Worm (Caenorhabditis elegans) whole organism, young adult: Measurements from ENCODE around the gene T01G5.8.

ENCODE experiments used
- B0035.1 ChIP-seq: sonication (generic microtip); optimal IDR thresholded peaks from 2 replicates; lab custom pipeline; 2016; ENCODE audit warnings: missing genetic modification characterization, mild to moderate bottlenecking, missing compliant biosample characterization, missing genotype, missing genetic modification reagents
- B0261.1 ChIP-seq: sonication (generic microtip); optimal IDR thresholded peaks from 2 replicates; lab custom pipeline; 2016; ENCODE audit warnings: mild to moderate bottlenecking, missing genetic modification characterization, moderate library complexity, missing compliant biosample characterization
- B0336.3 ChIP-seq: fragments of 200-800 bp; sonication (Bioruptor generic); IDR thresholded peaks from 2 replicates; pipeline ENCODE4 v1.3.6; 2022; ENCODE audit warnings: missing genetic modification characterization, missing compliant biosample characterization
- C06A6.2 ChIP-seq: fragments of 200-800 bp; sonication (Bioruptor generic); conservative IDR thresholded peaks from 2 replicates; pipeline ENCODE4 v1.3.6; 2022; ENCODE audit warnings: missing genetic modification characterization, missing compliant biosample characterization
- C17E4.6 ChIP-seq: fragments of 200-800 bp; sonication (Bioruptor generic); IDR thresholded peaks from 2 replicates; pipeline ENCODE4 v1.3.6; 2022; ENCODE audit warnings: missing genetic modification reagents, missing genetic modification characterization, missing compliant biosample characterization
- D2030.7 ChIP-seq: fragments of 200-800 bp; sonication (Bioruptor generic); IDR thresholded peaks from 2 replicates; pipeline ENCODE4 v1.3.6; 2022; ENCODE audit warnings: missing genetic modification reagents, missing genetic modification characterization, missing compliant biosample characterization
- F33H1.4 ChIP-seq: fragments of 200-800 bp; sonication (Bioruptor generic); IDR thresholded peaks from 2 replicates; pipeline ENCODE4 v1.3.6; 2022; ENCODE audit warnings: missing genetic modification reagents, missing genetic modification characterization, missing compliant biosample characterization
- F37B4.10 ChIP-seq: fragments of 200-800 bp; sonication (Bioruptor generic); IDR thresholded peaks from 2 replicates; pipeline ENCODE4 v1.3.6; 2022; ENCODE audit warnings: missing genetic modification characterization, missing compliant biosample characterization
- F49E8.2 ChIP-seq: sonication (generic microtip); optimal IDR thresholded peaks from 3 replicates; lab custom pipeline; 2017; ENCODE audit warnings: missing genetic modification characterization, mild to moderate bottlenecking, missing compliant biosample characterization, antibody characterized with exemption, moderate library complexity; ENCODE audit not compliant: insufficient read depth
- F52B5.7 ChIP-seq: sonication (generic microtip); optimal IDR thresholded peaks from 2 replicates; lab custom pipeline; 2016; ENCODE audit warnings: mild to moderate bottlenecking, missing genetic modification characterization, missing compliant biosample characterization
- F57A8.1 ChIP-seq: fragments of 200-800 bp; sonication (Bioruptor generic); optimal IDR thresholded peaks from 2 replicates; lab custom pipeline; 2018; ENCODE audit warnings: mild to moderate bottlenecking, missing genetic modification characterization, moderate library complexity, missing compliant biosample characterization
- K11D2.4 ChIP-seq: fragments of 200-800 bp; sonication (Bioruptor generic); IDR thresholded peaks from 2 replicates; pipeline ENCODE4 v1.3.6; 2022; ENCODE audit warnings: missing genetic modification reagents, missing genetic modification characterization, missing compliant biosample characterization
- T07F8.4 ChIP-seq: sonication (generic microtip); optimal IDR thresholded peaks from 2 replicates; lab custom pipeline; 2016; ENCODE audit warnings: mild to moderate bottlenecking, missing genetic modification characterization, moderate library complexity, missing compliant biosample characterization
- T26A5.8 ChIP-seq: sonication (generic microtip); optimal IDR thresholded peaks from 2 replicates; lab custom pipeline; 2016; ENCODE audit warnings: missing genetic modification characterization, missing compliant biosample characterization
- Y56A3A.18 ChIP-seq: fragments of 200-800 bp; sonication (Bioruptor generic); IDR thresholded peaks from 2 replicates; pipeline ENCODE4 v1.3.6; 2022; ENCODE audit warnings: missing genetic modification reagents, missing genetic modification characterization, missing compliant biosample characterization
- Y67H2A.10 ChIP-seq: fragments of 200-800 bp; sonication (Bioruptor generic); conservative IDR thresholded peaks from 2 replicates; pipeline ENCODE4 v1.3.6; 2022; ENCODE audit warnings: missing genetic modification reagents, missing genetic modification characterization, missing compliant biosample characterization
- Y95B8A.8 ChIP-seq: fragments of 200-800 bp; sonication (Bioruptor generic); IDR thresholded peaks from 2 replicates; pipeline ENCODE4 v1.3.6; 2022; ENCODE audit warnings: missing genetic modification reagents, missing genetic modification characterization, missing compliant biosample characterization
- aptf-2 ChIP-seq: fragments of 200-800 bp; sonication (Bioruptor generic); conservative IDR thresholded peaks from 2 replicates; pipeline ENCODE4 v1.3.6; 2022; ENCODE audit warnings: missing genetic modification reagents, missing genetic modification characterization, missing compliant biosample characterization
- attf-5 ChIP-seq: fragments of 200-800 bp; sonication (Bioruptor generic); optimal IDR thresholded peaks from 2 replicates; lab custom pipeline; 2018; ENCODE audit warnings: mild to moderate bottlenecking, missing genetic modification characterization, missing compliant biosample characterization
- bed-1 ChIP-seq: fragments of 200-800 bp; sonication (Bioruptor generic); IDR thresholded peaks from 2 replicates; pipeline ENCODE4 v1.3.6; 2022; ENCODE audit warnings: missing genetic modification reagents, missing genetic modification characterization, missing compliant biosample characterization
- cebp-2 ChIP-seq: fragments of 200-800 bp; sonication (Bioruptor generic); IDR thresholded peaks from 2 replicates; pipeline ENCODE4 v1.3.6; 2022; ENCODE audit warnings: missing genetic modification characterization, missing compliant biosample characterization
- ceh-100 ChIP-seq: fragments of 200-800 bp; sonication (Bioruptor generic); IDR thresholded peaks from 2 replicates; pipeline ENCODE4 v1.3.6; 2022; ENCODE audit warnings: missing genetic modification reagents, missing genetic modification characterization, missing compliant biosample characterization
- ceh-27 ChIP-seq: fragments of 200-800 bp; sonication (Bioruptor generic); optimal IDR thresholded peaks from 2 replicates; lab custom pipeline; 2018; ENCODE audit warnings: mild to moderate bottlenecking, missing genetic modification characterization, moderate library complexity, missing compliant biosample characterization
- ceh-58 ChIP-seq: fragments of 200-800 bp; sonication (Bioruptor generic); IDR thresholded peaks from 2 replicates; pipeline ENCODE4 v1.3.6; 2022; ENCODE audit warnings: missing genetic modification characterization, missing compliant biosample characterization
- ceh-91 ChIP-seq: fragments of 200-800 bp; sonication (Bioruptor generic); IDR thresholded peaks from 2 replicates; pipeline ENCODE4 v1.3.6; 2022; ENCODE audit warnings: missing genetic modification reagents, missing genetic modification characterization, missing compliant biosample characterization
- die-1 ChIP-seq: sonication (generic microtip); optimal IDR thresholded peaks from 2 replicates; lab custom pipeline; 2016; ENCODE audit warnings: missing genotype, mild to moderate bottlenecking, missing genetic modification characterization, missing compliant biosample characterization
- dox-1 ChIP-seq: fragments of 200-800 bp; sonication (Bioruptor generic); IDR thresholded peaks from 2 replicates; pipeline ENCODE4 v1.3.6; 2022; ENCODE audit warnings: missing genetic modification reagents, missing genetic modification characterization, missing compliant biosample characterization
- egl-18 ChIP-seq: fragments of 200-800 bp; sonication (Bioruptor generic); IDR thresholded peaks from 2 replicates; pipeline ENCODE4 v1.3.6; 2022; ENCODE audit warnings: missing genetic modification reagents, missing genetic modification characterization, missing compliant biosample characterization
- gei-17 ChIP-seq: fragments of 200-800 bp; sonication (Bioruptor generic); optimal IDR thresholded peaks from 2 replicates; lab custom pipeline; 2018; ENCODE audit warnings: mild to moderate bottlenecking, missing genetic modification characterization, missing compliant biosample characterization
- him-1 ChIP-seq: sonication (generic microtip); optimal IDR thresholded peaks from 2 replicates; lab custom pipeline; 2016; ENCODE audit warnings: missing genotype, missing genetic modification reagents, missing genetic modification characterization, missing compliant biosample characterization
- let-607 ChIP-seq, 2 experiments: fragments of 200-800 bp in 1 of 2; sonication (Bioruptor generic) in 1 of 2; sonication (generic microtip) in 1 of 2; optimal IDR thresholded peaks; 2 replicates each; lab custom pipeline; 2016 to 2018; ENCODE audit warnings: mild to moderate bottlenecking in 2 of 2, missing compliant biosample characterization in 2 of 2, missing genetic modification characterization in 2 of 2, moderate library complexity in 2 of 2, missing genotype in 1 of 2
- lin-40 ChIP-seq: sonication (generic microtip); optimal IDR thresholded peaks from 2 replicates; lab custom pipeline; 2016; ENCODE audit warnings: missing genetic modification characterization, mild to moderate bottlenecking, missing compliant biosample characterization, missing genotype, missing genetic modification reagents
- lir-1 ChIP-seq: fragments of 200-800 bp; sonication (Bioruptor generic); conservative IDR thresholded peaks from 2 replicates; pipeline ENCODE4 v1.3.6; 2022; ENCODE audit warnings: missing genetic modification reagents, missing genetic modification characterization, missing compliant biosample characterization
- lsl-1 ChIP-seq: fragments of 200-800 bp; sonication (Bioruptor generic); optimal IDR thresholded peaks from 2 replicates; lab custom pipeline; 2018; ENCODE audit warnings: mild to moderate bottlenecking, missing genetic modification characterization, moderate library complexity, missing compliant biosample characterization
- madf-10 ChIP-seq: sonication (generic microtip); optimal IDR thresholded peaks from 2 replicates; lab custom pipeline; 2016; ENCODE audit warnings: mild to moderate bottlenecking, missing genetic modification characterization, missing compliant biosample characterization
- mel-28 ChIP-seq: sonication (generic microtip); optimal IDR thresholded peaks from 2 replicates; lab custom pipeline; 2016; ENCODE audit warnings: borderline replicate concordance, mild to moderate bottlenecking, missing genetic modification characterization, missing compliant biosample characterization
- nfyb-1 ChIP-seq: fragments of 200-800 bp; sonication (Bioruptor generic); IDR thresholded peaks from 2 replicates; pipeline ENCODE4 v1.3.6; 2022; ENCODE audit warnings: missing genetic modification reagents, missing genetic modification characterization, missing compliant biosample characterization
- nhr-120 ChIP-seq: fragments of 200-800 bp; sonication (Bioruptor generic); IDR thresholded peaks from 2 replicates; pipeline ENCODE4 v1.3.6; 2022; ENCODE audit warnings: missing genetic modification characterization, missing compliant biosample characterization
- nhr-27 ChIP-seq: fragments of 200-800 bp; sonication (Bioruptor generic); optimal IDR thresholded peaks from 2 replicates; lab custom pipeline; 2018; ENCODE audit warnings: mild to moderate bottlenecking, missing genetic modification characterization, moderate library complexity, missing compliant biosample characterization
- nhr-80 ChIP-seq: sonication (generic microtip); optimal IDR thresholded peaks from 2 replicates; lab custom pipeline; 2016; ENCODE audit warnings: missing genetic modification characterization, missing compliant biosample characterization
- pbrm-1 ChIP-seq: fragments of 200-800 bp; sonication (Bioruptor generic); IDR thresholded peaks from 2 replicates; pipeline ENCODE4 v1.3.6; 2022; ENCODE audit warnings: missing genetic modification reagents, missing genetic modification characterization, missing compliant biosample characterization
- pha-4 ChIP-seq: fragments of 150-350 bp; sonication (generic microtip); optimal IDR thresholded peaks from 2 replicates; lab custom pipeline; 2014; ENCODE audit warnings: missing biosample characterization, missing genetic modification reagents, missing genetic modification characterization
- repo-1 ChIP-seq: sonication (generic microtip); optimal IDR thresholded peaks from 2 replicates; lab custom pipeline; 2017; ENCODE audit warnings: mild to moderate bottlenecking, missing genetic modification characterization, missing compliant biosample characterization
- sdz-38 ChIP-seq: sonication (generic microtip); optimal IDR thresholded peaks from 2 replicates; lab custom pipeline; 2016; ENCODE audit warnings: missing genotype, missing genetic modification characterization, missing compliant biosample characterization
- somi-1 ChIP-seq: fragments of 200-800 bp; sonication (Bioruptor generic); optimal IDR thresholded peaks from 2 replicates; lab custom pipeline; 2018; ENCODE audit warnings: mild to moderate bottlenecking, missing genetic modification characterization, missing compliant biosample characterization
- unc-130 ChIP-seq: sonication (generic microtip); optimal IDR thresholded peaks from 2 replicates; lab custom pipeline; 2016; ENCODE audit warnings: missing genetic modification reagents, missing genetic modification characterization, missing compliant biosample characterization
- unc-62 ChIP-seq: fragments of 150-350 bp; optimal IDR thresholded peaks from 2 replicates; lab custom pipeline; 2014; ENCODE audit warnings: missing biosample characterization, missing genetic modification reagents, missing genetic modification characterization
- zfh-2 ChIP-seq: fragments of 200-800 bp; sonication (Bioruptor generic); conservative IDR thresholded peaks from 2 replicates; pipeline ENCODE4 v1.3.6; 2022; ENCODE audit warnings: missing genetic modification reagents, missing genetic modification characterization, missing compliant biosample characterization
- zim-3 ChIP-seq: sonication (generic microtip); optimal IDR thresholded peaks from 2 replicates; lab custom pipeline; 2017; ENCODE audit warnings: mild to moderate bottlenecking, missing genetic modification characterization, moderate library complexity, missing compliant biosample characterization
- ztf-28 ChIP-seq: fragments of 200-800 bp; sonication (Bioruptor generic); IDR thresholded peaks from 2 replicates; pipeline ENCODE4 v1.3.6; 2022; ENCODE audit warnings: missing genetic modification reagents, missing genetic modification characterization, missing compliant biosample characterization

T01G5.8 gene

ce11 chrV:15136772-15137171, 20.7 kb downstream of the T01G5.8 start, which contains the start of gene aipl-1:
Gene aipl-1 (minus strand): TSS chrV:15136801.
- no peak for TF ChIP-seq lir-1
- TF ChIP-seq T26A5.8 (tag; lab: Kevin White, UChicago) = no peak
- TF ChIP-seq B0035.1 (tag; lab: Kevin White, UChicago) = no peak
- TF ChIP-seq him-1 (tag; lab: Kevin White, UChicago) = no peak
- TF ChIP-seq zfh-2 = no peak
- TF ChIP-seq sdz-38 (tag; lab: Kevin White, UChicago) = no peak
- TF ChIP-seq repo-1 (tag; lab: Kevin White, UChicago) = no peak
- TF ChIP-seq attf-5 (GFP tag; lab: Kevin White, UChicago) = peak; percentile 73
- TF ChIP-seq let-607 (tag; optimal IDR thresholded peaks at IDR 0.05; lab: Kevin White, UChicago) = no peak
- no peak for TF ChIP-seq F57A8.1
- no peak for TF ChIP-seq pha-4 (tag; lab: Kevin White, UChicago)
- TF ChIP-seq aptf-2 (GFP tag; lab: Robert Waterston, UW) = 0 out of 2 replicates have a peak, but pooled peaks have one; percentile 28
- no peak for TF ChIP-seq ztf-28
- no peak for TF ChIP-seq K11D2.4
- peak; percentile 52 for TF ChIP-seq ceh-27
- TF ChIP-seq egl-18 (GFP tag; lab: Robert Waterston, UW) = no peak
- no peak for TF ChIP-seq B0261.1 (tag; lab: Kevin White, UChicago)
- no peak for TF ChIP-seq nhr-120 (GFP tag; lab: Robert Waterston, UW)
- TF ChIP-seq unc-62 (GFP tag; lab: Kevin White, UChicago) = no peak
- peak; percentile 77 for TF ChIP-seq F49E8.2 (tag; lab: Kevin White, UChicago)
- TF ChIP-seq ceh-91 = peak; percentile 46
- no peak for TF ChIP-seq ceh-58 (GFP tag; lab: Robert Waterston, UW)
- TF ChIP-seq mel-28 (tag; lab: Kevin White, UChicago) = no peak
- peak; percentile 2 for TF ChIP-seq nhr-80 (tag; lab: Kevin White, UChicago)
- no peak for TF ChIP-seq F37B4.10 (GFP tag; lab: Robert Waterston, UW)
- 0 out of 2 replicates have a peak, but pooled peaks have one; percentile 15 for TF ChIP-seq Y67H2A.10 (GFP tag; lab: Robert Waterston, UW)
- no peak for TF ChIP-seq gei-17 (GFP tag; lab: Kevin White, UChicago)
- TF ChIP-seq cebp-2 (GFP tag; lab: Robert Waterston, UW) = no peak
- no peak for TF ChIP-seq pbrm-1
- TF ChIP-seq madf-10 (tag; lab: Kevin White, UChicago) = peak; percentile 8
- TF ChIP-seq Y95B8A.8 (GFP tag; lab: Robert Waterston, UW) = 0 out of 2 replicates have a peak, but pooled peaks have one; percentile 31
- no peak for TF ChIP-seq lin-40
- peak; percentile 95 for TF ChIP-seq ceh-100 (GFP tag; lab: Robert Waterston, UW)
- peak; percentile 73 for TF ChIP-seq dox-1 (GFP tag; lab: Robert Waterston, UW)
- TF ChIP-seq bed-1 (GFP tag; lab: Robert Waterston, UW) = no peak
- TF ChIP-seq Y56A3A.18 (GFP tag; lab: Robert Waterston, UW) = no peak
- peak; percentile 79 for TF ChIP-seq D2030.7
- no peak for TF ChIP-seq unc-130 (GFP tag; lab: Kevin White, UChicago)
- TF ChIP-seq zim-3 = no peak
- peak; percentile 48 for TF ChIP-seq lsl-1 (GFP tag; lab: Kevin White, UChicago)
- no peak for TF ChIP-seq nfyb-1 (GFP tag; lab: Robert Waterston, UW)
- TF ChIP-seq F52B5.7 = no peak
- TF ChIP-seq die-1 (tag; lab: Kevin White, UChicago) = no peak
- 0 out of 2 replicates have a peak, but pooled peaks have one; percentile 31 for TF ChIP-seq F33H1.4 (GFP tag; lab: Robert Waterston, UW)
- no peak for TF ChIP-seq B0336.3 (GFP tag; lab: Robert Waterston, UW)
- no peak for TF ChIP-seq C17E4.6 (GFP tag; lab: Robert Waterston, UW)
- TF ChIP-seq nhr-27 = no peak
- TF ChIP-seq somi-1 (GFP tag; lab: Kevin White, UChicago) = no peak
- TF ChIP-seq T07F8.4 (tag; lab: Kevin White, UChicago) = no peak
- TF ChIP-seq C06A6.2 (GFP tag; lab: Robert Waterston, UW) = no peak
